Fruit fly (Drosophila melanogaster) whole organism, embryonic: ENCODE measurements around the gene Atpalpha.
A peak's percentile ranks its signal among the peaks of the same experiment; 100 is the strongest.

ENCODE experiments used
- ATbp ChIP-seq: fragments of 200-800 bp; sonication (Bioruptor generic); optimal IDR thresholded peaks from 2 replicates; lab custom pipeline; 2017; ENCODE audit warnings: missing biosample characterization, mild to moderate bottlenecking, missing genetic modification characterization, missing genetic modification reagents
- CG10274 ChIP-seq: fragments of 200-800 bp; sonication (Bioruptor generic); optimal IDR thresholded peaks from 3 replicates; lab custom pipeline; 2017; ENCODE audit warnings: missing biosample characterization, mild to moderate bottlenecking, missing genetic modification characterization
- CG10543 ChIP-seq: fragments of 200-800 bp; sonication (Bioruptor generic); optimal IDR thresholded peaks from 3 replicates; lab custom pipeline; 2017; ENCODE audit warnings: missing biosample characterization, mild to moderate bottlenecking, missing genetic modification characterization, moderate library complexity
- CG11085 ChIP-seq: fragments of 200-800 bp; sonication (Bioruptor generic); IDR thresholded peaks from 2 replicates; pipeline ENCODE4 v1.3.6; 2022; ENCODE audit warnings: missing biosample characterization, missing genetic modification characterization
- CG1233 ChIP-seq: fragments of 200-800 bp; sonication (Bioruptor generic); optimal IDR thresholded peaks from 4 replicates; lab custom pipeline; 2018; ENCODE audit warnings: missing biosample characterization, mild to moderate bottlenecking, missing genetic modification characterization
- CG13775 ChIP-seq: fragments of 200-800 bp; sonication (Bioruptor generic); optimal IDR thresholded peaks from 3 replicates; lab custom pipeline; 2017; ENCODE audit warnings: missing biosample characterization, mild to moderate bottlenecking, missing genetic modification characterization
- CG13894 ChIP-seq: fragments of 200-800 bp; sonication (Bioruptor generic); optimal IDR thresholded peaks from 3 replicates; lab custom pipeline; 2018; ENCODE audit warnings: missing biosample characterization, mild to moderate bottlenecking, missing genetic modification characterization, moderate library complexity
- CG15696 ChIP-seq: fragments of 200-800 bp; sonication (Bioruptor generic); optimal IDR thresholded peaks from 2 replicates; lab custom pipeline; 2019; ENCODE audit warnings: missing biosample characterization, mild to moderate bottlenecking, missing genetic modification characterization, moderate library complexity
- CG18599 ChIP-seq: fragments of 200-800 bp; sonication (Bioruptor generic); optimal IDR thresholded peaks from 3 replicates; lab custom pipeline; 2017; ENCODE audit warnings: missing biosample characterization, missing genetic modification characterization, mild to moderate bottlenecking, moderate library complexity, missing genetic modification reagents
- CG2202 ChIP-seq: fragments of 200-800 bp; sonication (Bioruptor generic); optimal IDR thresholded peaks from 2 replicates; lab custom pipeline; 2018; ENCODE audit warnings: missing biosample characterization, mild to moderate bottlenecking, missing genetic modification characterization
- CG33557 ChIP-seq: fragments of 200-800 bp; sonication (Bioruptor generic); optimal IDR thresholded peaks from 2 replicates; lab custom pipeline; 2019; ENCODE audit warnings: missing biosample characterization, mild to moderate bottlenecking, missing genetic modification characterization, moderate library complexity
- CG3726 ChIP-seq: fragments of 200-800 bp; sonication (Bioruptor generic); IDR thresholded peaks from 3 replicates; pipeline ENCODE4, ENCODE4 v1.3.6; 2022; ENCODE audit warnings: missing biosample characterization, missing genetic modification characterization
- CG3995 ChIP-seq: fragments of 200-800 bp; sonication (Bioruptor generic); optimal IDR thresholded peaks from 3 replicates; lab custom pipeline; 2016; ENCODE audit warnings: missing biosample characterization, missing genetic modification characterization
- CG4707 ChIP-seq: fragments of 200-800 bp; sonication (Bioruptor generic); optimal IDR thresholded peaks from 2 replicates; lab custom pipeline; 2018; ENCODE audit warnings: missing biosample characterization, mild to moderate bottlenecking, missing genetic modification characterization, moderate library complexity
- CG7357 ChIP-seq: fragments of 200-800 bp; sonication (Bioruptor generic); IDR thresholded peaks from 3 replicates; pipeline ENCODE4 v1.3.6; 2022; ENCODE audit warnings: missing biosample characterization, missing genetic modification characterization
- CG7987 ChIP-seq: fragments of 200-800 bp; sonication (Bioruptor generic); optimal IDR thresholded peaks from 2 replicates; lab custom pipeline; 2018; ENCODE audit warnings: missing biosample characterization, mild to moderate bottlenecking, missing genetic modification characterization, moderate library complexity
- CG8359 ChIP-seq: fragments of 200-800 bp; sonication (Bioruptor generic); optimal IDR thresholded peaks from 2 replicates; lab custom pipeline; 2017; ENCODE audit warnings: missing biosample characterization, mild to moderate bottlenecking, missing genetic modification characterization, borderline replicate concordance
- Dp ChIP-seq: fragments of 200-800 bp; sonication (Bioruptor generic); optimal IDR thresholded peaks from 2 replicates; lab custom pipeline; 2018; ENCODE audit warnings: missing biosample characterization, mild to moderate bottlenecking, missing genetic modification characterization, moderate library complexity
- Dref ChIP-seq: fragments of 200-800 bp; sonication (Bioruptor generic); IDR thresholded peaks from 2 replicates; pipeline ENCODE4 v1.3.6; 2022; ENCODE audit warnings: missing biosample characterization, missing genetic modification characterization
- Ets65A ChIP-seq: fragments of 200-800 bp; sonication (Bioruptor generic); peaks from one replicate; lab custom pipeline; 2016; ENCODE audit warnings: missing biosample characterization, missing genetic modification characterization
- HLH4C ChIP-seq: fragments of 200-800 bp; sonication (Bioruptor generic); IDR thresholded peaks from 3 replicates; pipeline ENCODE4 v1.3.6; 2022; ENCODE audit warnings: missing biosample characterization, missing genetic modification characterization; ENCODE audit not compliant: partially characterized antibody
- HLH54F ChIP-seq: fragments of 200-800 bp; sonication (Bioruptor generic); optimal IDR thresholded peaks from 3 replicates; lab custom pipeline; 2016; ENCODE audit warnings: missing biosample characterization, missing genetic modification characterization
- MTF-1 ChIP-seq: fragments of 200-800 bp; sonication (Bioruptor generic); optimal IDR thresholded peaks from 2 replicates; lab custom pipeline; 2018; ENCODE audit warnings: missing biosample characterization, mild to moderate bottlenecking, missing genetic modification characterization, borderline replicate concordance
- Med ChIP-seq: fragments of 200-800 bp; sonication (Bioruptor generic); peaks from one replicate; lab custom pipeline; 2016; ENCODE audit warnings: missing biosample characterization, missing genetic modification characterization, mild to moderate bottlenecking, inconsistent platforms, moderate library complexity
- Nf-YB ChIP-seq: fragments of 200-800 bp; sonication (Bioruptor generic); optimal IDR thresholded peaks from 3 replicates; lab custom pipeline; 2019; ENCODE audit warnings: missing biosample characterization, mild to moderate bottlenecking, missing genetic modification characterization, moderate library complexity
- Sin3A ChIP-seq: fragments of >200 bp; optimal IDR thresholded peaks from 2 replicates; lab custom pipeline; 2018
- Trl ChIP-seq, 3 experiments: fragments of >200 bp in 2 of 3; fragments of 200-800 bp in 1 of 3; sonication (Bioruptor generic) in 1 of 3; optimal IDR thresholded peaks; 2 replicates in 1 of 3; 3 replicates in 2 of 3; lab custom pipeline; 2016 to 2017; ENCODE audit warnings: missing biosample characterization in 1 of 3, missing genetic modification characterization in 1 of 3
- Xrp1 ChIP-seq: fragments of 200-800 bp; sonication (Bioruptor generic); IDR thresholded peaks from 2 replicates; pipeline ENCODE4 v1.3.6; 2022; ENCODE audit warnings: missing biosample characterization, missing genetic modification characterization
- caup ChIP-seq: fragments of 200-800 bp; sonication (Bioruptor generic); optimal IDR thresholded peaks from 3 replicates; lab custom pipeline; 2017; ENCODE audit warnings: missing biosample characterization, mild to moderate bottlenecking, missing genetic modification characterization, moderate library complexity; ENCODE audit not compliant: severe bottlenecking
- dmrt11E ChIP-seq: fragments of 200-800 bp; sonication (Bioruptor generic); optimal IDR thresholded peaks from 3 replicates; lab custom pipeline; 2018; ENCODE audit warnings: missing biosample characterization, mild to moderate bottlenecking, missing genetic modification characterization, moderate library complexity
- gcm ChIP-seq: fragments of 200-800 bp; sonication (Bioruptor generic); optimal IDR thresholded peaks from 2 replicates; lab custom pipeline; 2019; ENCODE audit warnings: missing biosample characterization, mild to moderate bottlenecking, missing genetic modification characterization, moderate library complexity
- grn ChIP-seq: fragments of 200-800 bp; sonication (Bioruptor generic); optimal IDR thresholded peaks from 3 replicates; lab custom pipeline; 2017; ENCODE audit warnings: missing biosample characterization, missing genetic modification characterization
- gsb-n ChIP-seq: fragments of 200-800 bp; sonication (Bioruptor generic); optimal IDR thresholded peaks from 3 replicates; lab custom pipeline; 2018; ENCODE audit warnings: missing biosample characterization, mild to moderate bottlenecking, missing genetic modification characterization
- lab ChIP-seq: fragments of 200-800 bp; sonication (Bioruptor generic); optimal IDR thresholded peaks from 3 replicates; lab custom pipeline; 2017; ENCODE audit warnings: missing biosample characterization, missing genetic modification characterization, mild to moderate bottlenecking, moderate library complexity, missing genetic modification reagents
- nau ChIP-seq: fragments of 200-800 bp; sonication (Bioruptor generic); optimal IDR thresholded peaks from 3 replicates; lab custom pipeline; 2017; ENCODE audit warnings: missing biosample characterization, mild to moderate bottlenecking, missing genetic modification characterization, missing genetic modification reagents
- nerfin-1 ChIP-seq: fragments of 200-800 bp; sonication (Bioruptor generic); optimal IDR thresholded peaks from 3 replicates; lab custom pipeline; 2019; ENCODE audit warnings: missing biosample characterization, mild to moderate bottlenecking, missing genetic modification characterization, moderate library complexity
- p53 ChIP-seq: fragments of 200-800 bp; sonication (Bioruptor generic); optimal IDR thresholded peaks from 2 replicates; lab custom pipeline; 2016; ENCODE audit warnings: missing biosample characterization, missing genetic modification characterization
- pan ChIP-seq, 4 experiments: fragments of >200 bp in 3 of 4; fragments of 200-800 bp in 1 of 4; sonication (Bioruptor generic) in 1 of 4; optimal IDR thresholded peaks in 3 of 4; IDR thresholded peaks in 1 of 4; 2 replicates each; pipeline versions ENCODE4 v1.3.6 to Lab custom; 2017 to 2022; ENCODE audit warnings: missing biosample characterization in 2 of 4, missing genetic modification characterization in 2 of 4, mixed read lengths in 1 of 4
- repo ChIP-seq: fragments of 200-800 bp; sonication (Bioruptor generic); optimal IDR thresholded peaks from 2 replicates; lab custom pipeline; 2016; ENCODE audit warnings: missing biosample characterization, missing genetic modification characterization
- scrt ChIP-seq: fragments of 200-800 bp; sonication (Bioruptor generic); optimal IDR thresholded peaks from 2 replicates; lab custom pipeline; 2018; ENCODE audit warnings: missing biosample characterization, mild to moderate bottlenecking, missing genetic modification characterization, moderate library complexity
- sens ChIP-seq: fragments of 200-800 bp; sonication (Bioruptor generic); peaks from one replicate; lab custom pipeline; 2016; ENCODE audit warnings: missing biosample characterization, missing genetic modification characterization
- tna ChIP-seq: fragments of 200-800 bp; sonication (Bioruptor generic); IDR thresholded peaks from 2 replicates; pipeline ENCODE4 v1.3.6; 2022; ENCODE audit warnings: missing biosample characterization, missing genetic modification characterization; ENCODE audit not compliant: partially characterized antibody
- wdn ChIP-seq: fragments of 200-800 bp; sonication (Bioruptor generic); IDR thresholded peaks from 2 replicates; pipeline ENCODE4 v1.3.6; 2022; ENCODE audit warnings: missing biosample characterization, missing genetic modification characterization

The Atpalpha gene

dm6 chr3R:20989657-20990056 is 41.1 kb downstream of the Atpalpha start (continued):
- no peak for TF ChIP-seq tna
- TF ChIP-seq CG11085 (GFP tag; lab: Robert Waterston, UW) = peak; percentile 26; the same call in 1 of the 2 replicates
- peak; percentile 37 for TF ChIP-seq CG13775
- peak; percentile 69 for TF ChIP-seq CG18599 (GFP tag; lab: Kevin White, UChicago)
- TF ChIP-seq CG7357 = peak; percentile 73
- peak; percentile 26 for TF ChIP-seq HLH54F (GFP tag; lab: Kevin White, UChicago)
- TF ChIP-seq nau (GFP tag; lab: Kevin White, UChicago) = peak; percentile 10
- 0 out of 3 replicates have a peak, but pooled peaks have one; percentile 18 for TF ChIP-seq CG3726
- TF ChIP-seq p53 (GFP tag; lab: Kevin White, UChicago) = peak; percentile 19

- TF ChIP-seq wdn (GFP tag; lab: Robert Waterston, UW) (no peak), CG10274 (GFP tag; lab: Kevin White, UChicago) (peak; percentile 85), Dref (GFP tag; lab: Robert Waterston, UW) (0 out of 2 replicates have a peak, but pooled peaks have one; percentile 5), Med (GFP tag; lab: Kevin White, UChicago) (peak; percentile 17), Dp (GFP tag; lab: Kevin White, UChicago) (no peak), Ets65A (peak; percentile 65)
- TF ChIP-seq, all 482 proteins: peak for 4
These were observed 41.9 kb downstream of the Atpalpha start for dm6 chr3R:20990409-20990808.

dm6 chr3R:20998319-20998718 is 49.8 kb downstream of the Atpalpha start:
- TF ChIP-seq CG13894 (tag; lab: Kevin White, UChicago) (peak; percentile 50), Xrp1 (GFP tag; lab: Robert Waterston, UW) (no peak), HLH4C (GFP tag; lab: Robert Waterston, UW) (no peak), Dref (GFP tag; lab: Robert Waterston, UW) (0 out of 2 replicates have a peak, but pooled peaks have one; percentile 15), Ets65A (peak; percentile 53), scrt (GFP tag; lab: Kevin White, UChicago) (peak; percentile 51)

dm6 chr3R:21001123-21001522 is 52.6 kb downstream of the Atpalpha start:
- TF ChIP-seq Nf-YB (GFP tag; lab: Kevin White, UChicago) = peak; percentile 5
- no peak for TF ChIP-seq Trl (optimal IDR thresholded peaks at IDR 0.05; lab: Kevin White, UChicago)
- TF ChIP-seq Trl (GFP tag; optimal IDR thresholded peaks at IDR 0.05; lab: Kevin White, UChicago) = no peak
- peak; percentile 5 for TF ChIP-seq caup (GFP tag; lab: Kevin White, UChicago)
- TF ChIP-seq CG7987 (GFP tag; lab: Kevin White, UChicago) = no peak
- TF ChIP-seq CG2202 (tag; lab: Kevin White, UChicago) = peak; percentile 27
- peak; percentile 7 for TF ChIP-seq CG8359 (GFP tag; lab: Kevin White, UChicago)
- peak; percentile 10 for TF ChIP-seq dmrt11E (tag; lab: Kevin White, UChicago)
- TF ChIP-seq sens (GFP tag; lab: Kevin White, UChicago) = peak; percentile 83
- peak; percentile 3 for TF ChIP-seq ATbp (GFP tag; lab: Kevin White, UChicago)
- peak; percentile 7 for TF ChIP-seq nerfin-1 (tag; lab: Kevin White, UChicago)
- peak; percentile 17 for TF ChIP-seq CG18599 (GFP tag; lab: Kevin White, UChicago)
- no peak for TF ChIP-seq pan (optimal IDR thresholded peaks at IDR 0.05; lab: Kevin White, UChicago)
- peak in 1 of 2 experiments; percentile 25 for TF ChIP-seq pan (GFP tag; optimal IDR thresholded peaks at IDR 0.05 in 1 of 2, IDR thresholded peaks at IDR 0.05 in 1 of 2)
- peak; percentile 48 for TF ChIP-seq CG3995 (GFP tag; lab: Kevin White, UChicago)
- TF ChIP-seq CG15696 = peak; percentile 55
- TF ChIP-seq CG4707 (GFP tag; lab: Kevin White, UChicago) = peak; percentile 23
- TF ChIP-seq CG1233 (GFP tag; lab: Kevin White, UChicago) = peak; percentile 34
- TF ChIP-seq CG33557 (GFP tag; lab: Kevin White, UChicago) = peak; percentile 74
- TF ChIP-seq Sin3A (lab: Kevin White, UChicago) = no peak
- TF ChIP-seq grn = peak; percentile 25
- TF ChIP-seq lab (GFP tag; lab: Kevin White, UChicago) = peak; percentile 15
- no peak for TF ChIP-seq repo (GFP tag; lab: Kevin White, UChicago)
- TF ChIP-seq gcm (GFP tag; lab: Kevin White, UChicago) = peak; percentile 3
- TF ChIP-seq CG10543 (GFP tag; lab: Kevin White, UChicago) = peak; percentile 3
- peak; percentile 9 for TF ChIP-seq MTF-1 (GFP tag; lab: Kevin White, UChicago)
- no peak for TF ChIP-seq gsb-n (tag; lab: Kevin White, UChicago)
